Worm (Caenorhabditis elegans): ENCODE data around the gene C13A2.6.
"Not testable (repeated sequence)": the region's sequence is repeated elsewhere in the genome, so short reads cannot be mapped to it uniquely, and the experiment has no call there.

The C13A2.6 gene

ce11 chrV:7298463-7298862 lies 29.0 kb downstream of the C13A2.6 start, which contains the start of gene F07G11.3 (continued):
- no peak for TF ChIP-seq rec-8 (tag; optimal IDR thresholded peaks at IDR 0.05)
- no peak for TF ChIP-seq B0261.1 (tag; optimal IDR thresholded peaks at IDR 0.05)

ce11 chrV:7304506-7304905 lies 35.0 kb downstream of the C13A2.6 start, which contains the start of gene F07G11.2:
Gene F07G11.2 (plus strand): TSS chrV:7304806.
- TF ChIP-seq cebp-1 (GFP tag; IDR thresholded peaks at IDR 0.05); cebp-1 (tag; optimal IDR thresholded peaks at IDR 0.05); ceh-100 (GFP tag; IDR thresholded peaks at IDR 0.05); dpl-1 (GFP tag; optimal IDR thresholded peaks at IDR 0.05): not testable (repeated sequence)

ce11 chrV:7307089-7307488 lies 37.6 kb downstream of the C13A2.6 start, which contains the start of gene F07G11.1:
Gene F07G11.1 (plus strand): TSS chrV:7307389.
- no peak for TF ChIP-seq egl-18 (GFP tag; IDR thresholded peaks at IDR 0.05)
- no peak for TF ChIP-seq zim-3 (tag; optimal IDR thresholded peaks at IDR 0.05)
- no peak for TF ChIP-seq lsy-27 (tag; optimal IDR thresholded peaks at IDR 0.05; ENCODE audit: borderline replicate concordance, insufficient read depth)
- TF ChIP-seq let-607 (tag; optimal IDR thresholded peaks at IDR 0.05): no peak
- TF ChIP-seq nhr-90 (tag; optimal IDR thresholded peaks at IDR 0.05): no peak
- TF ChIP-seq nhr-80 (tag; optimal IDR thresholded peaks at IDR 0.05): no peak
- TF ChIP-seq somi-1 (GFP tag; optimal IDR thresholded peaks at IDR 0.05): no peak
- no peak for TF ChIP-seq madf-6 (GFP tag; IDR thresholded peaks at IDR 0.05)
- no peak for TF ChIP-seq madf-3 (GFP tag; IDR thresholded peaks at IDR 0.05)
- TF ChIP-seq ceh-40 (GFP tag; IDR thresholded peaks at IDR 0.05): no peak
- no peak for TF ChIP-seq lin-54 (GFP tag; optimal IDR thresholded peaks at IDR 0.05)
- no peak for TF ChIP-seq mel-28 (tag; optimal IDR thresholded peaks at IDR 0.05; ENCODE audit: borderline replicate concordance)
- no peak for TF ChIP-seq rpc-1 (optimal IDR thresholded peaks at IDR 0.05)
- no peak for TF ChIP-seq rpc-1 (tag; optimal IDR thresholded peaks at IDR 0.05)
- TF ChIP-seq snpc-4 (GFP tag; optimal IDR thresholded peaks at IDR 0.05): no peak
- no peak for TF ChIP-seq snpc-4 (tag; optimal IDR thresholded peaks at IDR 0.05)
- no peak for TF ChIP-seq ceh-100 (GFP tag; IDR thresholded peaks at IDR 0.05)

- TF ChIP-seq dpff-1 (tag; optimal IDR thresholded peaks at IDR 0.05) (no peak), rec-8 (tag; optimal IDR thresholded peaks at IDR 0.05) (no peak), Y67H2A.10 (GFP tag; conservative IDR thresholded peaks at IDR 0.05) (no peak), Y79H2A.3 (GFP tag; conservative IDR thresholded peaks at IDR 0.05) (no peak), F49E8.2 (tag; optimal IDR thresholded peaks at IDR 0.05; ENCODE audit: insufficient read depth) (no peak), F22D6.2 (tag; optimal IDR thresholded peaks at IDR 0.05) (no peak), bed-2 (GFP tag; IDR thresholded peaks at IDR 0.05) (no peak), nfya-2 (GFP tag; IDR thresholded peaks at IDR 0.05) (no peak), madf-10 (tag; optimal IDR thresholded peaks at IDR 0.05) (no peak), pbrm-1 (GFP tag; IDR thresholded peaks at IDR 0.05) (no peak), Y53F4B.3 (GFP tag; IDR thresholded peaks at IDR 0.05) (no peak), sptf-2 (GFP tag; optimal IDR thresholded peaks at IDR 0.05) (no peak)
These were observed 43.7 kb downstream of the C13A2.6 start, which contains the start of gene srx-6 for ce11 chrV:7313233-7313632. Gene srx-6 (minus strand): TSS chrV:7313333.

ce11 chrV:7320909-7321308 lies 51.4 kb downstream of the C13A2.6 start, which contains the start of gene lmd-4:
Gene lmd-4 (minus strand): TSS chrV:7321009.
- TF ChIP-seq B0261.1 (tag; optimal IDR thresholded peaks at IDR 0.05): no peak
- no peak for TF ChIP-seq F57C9.4 (tag; optimal IDR thresholded peaks at IDR 0.05)
- no peak for TF ChIP-seq cebp-1 (GFP tag; IDR thresholded peaks at IDR 0.05)
- TF ChIP-seq cebp-1 (tag; optimal IDR thresholded peaks at IDR 0.05): no peak
- TF ChIP-seq bed-1 (GFP tag; IDR thresholded peaks at IDR 0.05): no peak
- no peak for TF ChIP-seq K11D2.4 (GFP tag; IDR thresholded peaks at IDR 0.05)
- no peak for TF ChIP-seq hsf-1 (GFP tag; IDR thresholded peaks at IDR 0.05)
- TF ChIP-seq Y95B8A.8 (GFP tag; IDR thresholded peaks at IDR 0.05): no peak
- no peak for TF ChIP-seq tbx-9 (tag; optimal IDR thresholded peaks at IDR 0.05; ENCODE audit: borderline replicate concordance)
- no peak for TF ChIP-seq nfya-1 (tag; optimal IDR thresholded peaks at IDR 0.05; ENCODE audit: borderline replicate concordance, insufficient read depth)
- no peak for TF ChIP-seq ccch-3 (GFP tag; optimal IDR thresholded peaks at IDR 0.05)
